Fruit fly (Drosophila melanogaster) whole organism, wandering third instar larva: Measurements from ENCODE around the gene CG44259.

ENCODE experiments used
- Rel ChIP-seq, 2 experiments: fragments of 200-800 bp; sonication (Bioruptor generic) in 1 of 2; optimal IDR thresholded peaks; 2 replicates in 1 of 2; 3 replicates in 1 of 2; lab custom pipeline; 2016 to 2019; ENCODE audit warnings: mild to moderate bottlenecking in 2 of 2, missing biosample characterization in 2 of 2, missing genetic modification characterization in 2 of 2, moderate library complexity in 1 of 2
- Sp1 ChIP-seq: fragments of 200-800 bp; sonication (Bioruptor generic); optimal IDR thresholded peaks from 3 replicates; lab custom pipeline; 2019; ENCODE audit warnings: missing biosample characterization, mild to moderate bottlenecking, missing genetic modification characterization, moderate library complexity
- Vsx2 ChIP-seq: fragments of 200-300, 225-300 bp; sonication (Bioruptor generic); optimal IDR thresholded peaks from 2 replicates; lab custom pipeline; 2018; ENCODE audit warnings: missing biosample characterization, missing genetic modification characterization; ENCODE audit not compliant: partially characterized antibody
- br ChIP-seq: fragments of 200-800 bp; sonication (Bioruptor generic); optimal IDR thresholded peaks from 2 replicates; lab custom pipeline; 2016; ENCODE audit warnings: missing biosample characterization, missing genetic modification characterization

DNA sequence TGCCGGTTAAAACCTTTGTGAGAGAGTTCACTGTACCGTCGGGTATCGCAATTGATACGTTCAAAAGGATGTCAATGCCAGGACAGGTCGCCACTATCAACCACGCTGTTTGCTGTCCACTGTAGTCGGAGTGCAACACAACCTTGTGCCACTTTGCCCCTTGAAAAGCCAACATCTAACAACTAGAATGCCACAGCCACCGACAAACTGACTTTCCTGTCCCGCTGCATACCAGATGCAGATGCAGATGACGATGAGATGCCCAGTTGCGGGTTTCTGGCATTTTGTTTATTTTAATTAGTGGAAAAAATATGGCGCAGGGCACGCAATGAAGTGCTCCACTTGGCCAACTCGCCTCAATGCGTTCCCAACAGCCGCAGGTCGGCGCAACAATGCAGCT, 31.0 kb downstream of the CG44259 start, which contains the start of gene CG31262:
- TF ChIP-seq Vsx2 (GFP tag; lab: Kevin White, UChicago) (no peak), Rel (GFP tag; optimal IDR thresholded peaks at IDR 0.05; lab: Kevin White, UChicago) (no peak), Rel (tag; optimal IDR thresholded peaks at IDR 0.05; lab: Kevin White, UChicago) (no peak), Sp1 (no peak), br (no peak)
